Fruit fly (Drosophila melanogaster) whole organism, embryonic: Measurements from ENCODE around the gene CG31098.

Source experiments
- Antp ChIP-seq: fragments of 200-800 bp; sonication (Bioruptor generic); optimal IDR thresholded peaks from 3 replicates; lab custom pipeline; 2016; ENCODE audit warnings: missing biosample characterization, missing genetic modification characterization
- Asciz ChIP-seq: fragments of 200-800 bp; sonication (Bioruptor generic); optimal IDR thresholded peaks from 2 replicates; lab custom pipeline; 2017; ENCODE audit warnings: missing biosample characterization, mild to moderate bottlenecking, missing genetic modification characterization, missing genetic modification reagents
- BtbVII ChIP-seq: fragments of 200-800 bp; sonication (Bioruptor generic); optimal IDR thresholded peaks from 3 replicates; lab custom pipeline; 2017; ENCODE audit warnings: missing biosample characterization, mild to moderate bottlenecking, missing genetic modification characterization
- CG10321 ChIP-seq: fragments of 200-800 bp; sonication (Bioruptor generic); IDR thresholded peaks from 2 replicates; pipeline ENCODE4 v1.3.6; 2022; ENCODE audit warnings: missing biosample characterization, missing genetic modification characterization
- CG11093 ChIP-seq: fragments of 200-800 bp; sonication (Bioruptor generic); IDR thresholded peaks from 3 replicates; pipeline ENCODE4 v1.3.6; 2022; ENCODE audit warnings: missing biosample characterization, missing genetic modification characterization
- CG12155 ChIP-seq: fragments of 200-800 bp; sonication (Bioruptor generic); optimal IDR thresholded peaks from 3 replicates; lab custom pipeline; 2016; ENCODE audit warnings: missing biosample characterization, missing genetic modification characterization
- CG15269 ChIP-seq: fragments of 200-800 bp; sonication (Bioruptor generic); optimal IDR thresholded peaks from 2 replicates; lab custom pipeline; 2018; ENCODE audit warnings: missing biosample characterization, mild to moderate bottlenecking, missing genetic modification characterization, moderate library complexity
- CG1602 ChIP-seq: fragments of 200-800 bp; sonication (Bioruptor generic); optimal IDR thresholded peaks from 3 replicates; lab custom pipeline; 2016; ENCODE audit warnings: missing biosample characterization, missing genetic modification characterization
- CG16863 ChIP-seq: fragments of 200-800 bp; sonication (Bioruptor generic); optimal IDR thresholded peaks from 3 replicates; lab custom pipeline; 2016; ENCODE audit warnings: missing biosample characterization, missing genetic modification characterization
- CG17612 ChIP-seq: fragments of 200-800 bp; sonication (Bioruptor generic); IDR thresholded peaks from 2 replicates; pipeline ENCODE4 v1.3.6; 2022; ENCODE audit warnings: missing biosample characterization, missing genetic modification characterization
- CG17829 ChIP-seq: fragments of 200-800 bp; optimal IDR thresholded peaks from 2 replicates; lab custom pipeline; 2019; ENCODE audit warnings: missing biosample characterization, mild to moderate bottlenecking, missing genetic modification characterization, moderate library complexity
- CG18476 ChIP-seq: fragments of 200-800 bp; sonication (Bioruptor generic); optimal IDR thresholded peaks from 2 replicates; lab custom pipeline; 2016; ENCODE audit warnings: missing biosample characterization, mild to moderate bottlenecking, missing genetic modification characterization
- CG18619 ChIP-seq: fragments of 200-800 bp; sonication (Bioruptor generic); optimal IDR thresholded peaks from 3 replicates; lab custom pipeline; 2017; ENCODE audit warnings: missing biosample characterization, mild to moderate bottlenecking, missing genetic modification characterization
- CG2120 ChIP-seq: fragments of 200-800 bp; sonication (Bioruptor generic); optimal IDR thresholded peaks from 3 replicates; lab custom pipeline; 2016; ENCODE audit warnings: missing biosample characterization, missing genetic modification characterization
- CG31224 ChIP-seq: fragments of 200-800 bp; sonication (Bioruptor generic); IDR thresholded peaks from 2 replicates; pipeline ENCODE4 v1.3.6; 2022; ENCODE audit warnings: missing biosample characterization, missing genetic modification characterization
- CG3407 ChIP-seq: fragments of 200-800 bp; sonication (Bioruptor generic); optimal IDR thresholded peaks from 2 replicates; lab custom pipeline; 2018; ENCODE audit warnings: missing biosample characterization, mild to moderate bottlenecking, missing genetic modification characterization
- CG42726 ChIP-seq: fragments of 200-800 bp; sonication (Bioruptor generic); IDR thresholded peaks from 2 replicates; pipeline ENCODE4 v1.3.6; 2022; ENCODE audit warnings: missing biosample characterization, missing genetic modification characterization; ENCODE audit not compliant: partially characterized antibody
- CG4404 ChIP-seq: fragments of 200-800 bp; sonication (Bioruptor generic); IDR thresholded peaks from 2 replicates; pipeline ENCODE4 v1.3.6; 2022; ENCODE audit warnings: missing biosample characterization, missing genetic modification characterization
- CG8281 ChIP-seq: fragments of 200-800 bp; sonication (Bioruptor generic); optimal IDR thresholded peaks from 2 replicates; lab custom pipeline; 2018; ENCODE audit warnings: missing biosample characterization, mild to moderate bottlenecking, missing genetic modification characterization, moderate library complexity
- CG8290 ChIP-seq, 3 experiments: fragments of 200-800 bp; sonication (Bioruptor generic); optimal IDR thresholded peaks; 2 replicates each; lab custom pipeline; 2016 to 2019; ENCODE audit warnings: missing biosample characterization in 3 of 3, missing genetic modification characterization in 3 of 3, mild to moderate bottlenecking in 2 of 3, moderate library complexity in 1 of 3
- CG8359 ChIP-seq: fragments of 200-800 bp; sonication (Bioruptor generic); optimal IDR thresholded peaks from 2 replicates; lab custom pipeline; 2017; ENCODE audit warnings: missing biosample characterization, mild to moderate bottlenecking, missing genetic modification characterization, borderline replicate concordance
- CG8944 ChIP-seq: fragments of 200-800 bp; sonication (Bioruptor generic); optimal IDR thresholded peaks from 3 replicates; lab custom pipeline; 2016; ENCODE audit warnings: missing biosample characterization, missing genetic modification characterization
- CG9215 ChIP-seq: fragments of 200-800 bp; sonication (Bioruptor generic); IDR thresholded peaks from 2 replicates; pipeline ENCODE4 v1.3.6; 2022; ENCODE audit warnings: missing biosample characterization, missing genetic modification characterization
- CG9609 ChIP-seq: fragments of 200-800 bp; sonication (Bioruptor generic); optimal IDR thresholded peaks from 3 replicates; lab custom pipeline; 2016; ENCODE audit warnings: missing biosample characterization, missing genetic modification characterization
- D ChIP-seq, 2 experiments: fragments of 200-800 bp in 1 of 2; fragments of >200 bp in 1 of 2; sonication (Bioruptor generic) in 1 of 2; optimal IDR thresholded peaks; 2 replicates in 1 of 2; 3 replicates in 1 of 2; lab custom pipeline; 2017; ENCODE audit warnings: mild to moderate bottlenecking in 1 of 2, missing biosample characterization in 1 of 2, missing genetic modification characterization in 1 of 2, missing genetic modification reagents in 1 of 2
- Dek ChIP-seq: fragments of 200-800 bp; sonication (Bioruptor generic); optimal IDR thresholded peaks from 3 replicates; lab custom pipeline; 2019; ENCODE audit warnings: missing biosample characterization, mild to moderate bottlenecking, missing genetic modification characterization, moderate library complexity
- Dp ChIP-seq: fragments of 200-800 bp; sonication (Bioruptor generic); optimal IDR thresholded peaks from 2 replicates; lab custom pipeline; 2018; ENCODE audit warnings: missing biosample characterization, mild to moderate bottlenecking, missing genetic modification characterization, moderate library complexity
- Drgx ChIP-seq: fragments of 200-800 bp; sonication (Bioruptor generic); IDR thresholded peaks from 2 replicates; pipeline ENCODE4 v1.3.6; 2022; ENCODE audit warnings: missing biosample characterization, missing genetic modification characterization
- HLH4C ChIP-seq: fragments of 200-800 bp; sonication (Bioruptor generic); IDR thresholded peaks from 3 replicates; pipeline ENCODE4 v1.3.6; 2022; ENCODE audit warnings: missing biosample characterization, missing genetic modification characterization; ENCODE audit not compliant: partially characterized antibody
- Jarid2 ChIP-seq: fragments of 200-800 bp; sonication (Bioruptor generic); optimal IDR thresholded peaks from 3 replicates; lab custom pipeline; 2017; ENCODE audit warnings: mild to moderate bottlenecking, missing biosample characterization, missing genetic modification reagents, missing genetic modification characterization
- Nf-YA ChIP-seq: fragments of 200-800 bp; sonication (Bioruptor generic); IDR thresholded peaks from 2 replicates; pipeline ENCODE4 v1.3.6; 2022; ENCODE audit warnings: missing biosample characterization, missing genetic modification characterization
- PHDP ChIP-seq: fragments of 200-800 bp; sonication (Bioruptor generic); optimal IDR thresholded peaks from 3 replicates; lab custom pipeline; 2018; ENCODE audit warnings: missing biosample characterization, mild to moderate bottlenecking, missing genetic modification characterization, moderate library complexity
- Ravus ChIP-seq: fragments of 200-800 bp; sonication (Bioruptor generic); IDR thresholded peaks from 2 replicates; pipeline ENCODE4 v1.3.6; 2022; ENCODE audit warnings: missing biosample characterization, missing genetic modification characterization
- Sry-β ChIP-seq: fragments of 200-800 bp; sonication (Bioruptor generic); optimal IDR thresholded peaks from 2 replicates; lab custom pipeline; 2018; ENCODE audit warnings: missing biosample characterization, mild to moderate bottlenecking, missing genetic modification characterization, moderate library complexity
- YL-1 ChIP-seq: fragments of 200-800 bp; sonication (Bioruptor generic); optimal IDR thresholded peaks from 3 replicates; lab custom pipeline; 2017; ENCODE audit warnings: missing biosample characterization, mild to moderate bottlenecking, missing genetic modification characterization
- cad ChIP-seq: fragments of >200 bp; optimal IDR thresholded peaks from 2 replicates; lab custom pipeline; 2017; ENCODE audit warnings: missing biosample characterization, missing genetic modification characterization
- cwo ChIP-seq: fragments of 200-800 bp; sonication (Bioruptor generic); optimal IDR thresholded peaks from 3 replicates; lab custom pipeline; 2017; ENCODE audit warnings: missing biosample characterization, missing genetic modification characterization, mild to moderate bottlenecking, moderate library complexity, missing genetic modification reagents
- gcm2 ChIP-seq: fragments of 200-800 bp; sonication (Bioruptor generic); optimal IDR thresholded peaks from 2 replicates; lab custom pipeline; 2016; ENCODE audit warnings: missing biosample characterization, missing genetic modification characterization
- h ChIP-seq: fragments of >200 bp; optimal IDR thresholded peaks from 2 replicates; lab custom pipeline; 2017
- her ChIP-seq: fragments of 200-800 bp; sonication (Bioruptor generic); optimal IDR thresholded peaks from 2 replicates; lab custom pipeline; 2016; ENCODE audit warnings: missing biosample characterization, missing genetic modification characterization
- knrl ChIP-seq: fragments of 200-800 bp; sonication (Bioruptor generic); IDR thresholded peaks from 3 replicates; pipeline ENCODE4 v1.3.6; 2022; ENCODE audit warnings: missing biosample characterization, missing genetic modification characterization; ENCODE audit not compliant: partially characterized antibody
- mld ChIP-seq: fragments of 200-800 bp; sonication (Bioruptor generic); IDR thresholded peaks from 3 replicates; pipeline ENCODE4 v1.3.6; 2022; ENCODE audit warnings: missing biosample characterization, missing genetic modification characterization; ENCODE audit not compliant: partially characterized antibody
- p53 ChIP-seq: fragments of 200-800 bp; sonication (Bioruptor generic); optimal IDR thresholded peaks from 2 replicates; lab custom pipeline; 2016; ENCODE audit warnings: missing biosample characterization, missing genetic modification characterization
- run ChIP-seq: fragments of 200-800 bp; sonication (Bioruptor generic); optimal IDR thresholded peaks from 3 replicates; lab custom pipeline; 2018; ENCODE audit warnings: missing biosample characterization, mild to moderate bottlenecking, missing genetic modification characterization
- stc ChIP-seq: fragments of 200-800 bp; sonication (Bioruptor generic); IDR thresholded peaks from 2 replicates; pipeline ENCODE4 v1.3.6; 2022; ENCODE audit warnings: missing biosample characterization, missing genetic modification characterization
- trh ChIP-seq: fragments of 200-800 bp; sonication (Bioruptor generic); optimal IDR thresholded peaks from 2 replicates; lab custom pipeline; 2016; ENCODE audit warnings: missing biosample characterization, missing genetic modification characterization
- unpg ChIP-seq: fragments of 200-800 bp; sonication (Bioruptor generic); optimal IDR thresholded peaks from 3 replicates; lab custom pipeline; 2018; ENCODE audit warnings: missing biosample characterization, mild to moderate bottlenecking, missing genetic modification characterization, moderate library complexity
- wdn ChIP-seq: fragments of 200-800 bp; sonication (Bioruptor generic); IDR thresholded peaks from 2 replicates; pipeline ENCODE4 v1.3.6; 2022; ENCODE audit warnings: missing biosample characterization, missing genetic modification characterization
- zen2 ChIP-seq: fragments of 200-800 bp; sonication (Bioruptor generic); IDR thresholded peaks from 3 replicates; pipeline ENCODE4 v1.3.6; 2022; ENCODE audit warnings: missing biosample characterization, missing genetic modification characterization; ENCODE audit not compliant: partially characterized antibody

The CG31098 gene

dm6 chr3R:25245052-25245813, 47.5 kb downstream of the CG31098 start, which contains the start of gene bam (continued):
- TF ChIP-seq CG31224 (GFP tag; lab: Robert Waterston, UW) (no peak), CG17612 (GFP tag; lab: Robert Waterston, UW) (no peak), CG9609 (GFP tag; lab: Kevin White, UChicago) (no peak), CG18476 (GFP tag; lab: Kevin White, UChicago) (no peak), Nf-YA (no peak), CG8944 (GFP tag; lab: Kevin White, UChicago) (no peak), trh (GFP tag; lab: Kevin White, UChicago) (no peak), knrl (GFP tag; lab: Robert Waterston, UW) (peak; percentile 54; the same call in 2 of the 3 replicates), CG3407 (GFP tag; lab: Kevin White, UChicago) (no peak), Sry-β (GFP tag; lab: Kevin White, UChicago) (no peak), CG10321 (GFP tag; lab: Robert Waterston, UW) (no peak), CG9215 (no peak), her (GFP tag; lab: Kevin White, UChicago) (no peak), CG42726 (GFP tag; lab: Robert Waterston, UW) (peak; percentile 56; the same call in 1 of the 2 replicates), Dek (tag; lab: Kevin White, UChicago) (peak; percentile 45), Antp (no peak), YL-1 (GFP tag; lab: Kevin White, UChicago) (peak; percentile 18), CG12155 (GFP tag; lab: Kevin White, UChicago) (no peak), Ravus (no peak), wdn (GFP tag; lab: Robert Waterston, UW) (no peak), unpg (GFP tag; lab: Kevin White, UChicago) (no peak), zen2 (GFP tag; lab: Robert Waterston, UW) (no peak), cad (no peak), run (tag; lab: Kevin White, UChicago) (no peak), CG2120 (GFP tag; lab: Kevin White, UChicago) (no peak), HLH4C (GFP tag; lab: Robert Waterston, UW) (no peak), gcm2 (GFP tag; lab: Kevin White, UChicago) (no peak), p53 (GFP tag; lab: Kevin White, UChicago) (no peak), CG8281 (no peak), Jarid2 (GFP tag; lab: Kevin White, UChicago) (no peak), CG18619 (GFP tag; lab: Kevin White, UChicago) (no peak), D (optimal IDR thresholded peaks at IDR 0.05; lab: Kevin White, UChicago) (no peak), D (GFP tag; optimal IDR thresholded peaks at IDR 0.05; lab: Kevin White, UChicago) (no peak), Dp (GFP tag; lab: Kevin White, UChicago) (peak; percentile 97), CG17829 (tag; lab: Kevin White, UChicago) (peak; percentile 52), cwo (GFP tag; lab: Kevin White, UChicago) (no peak), BtbVII (GFP tag; lab: Kevin White, UChicago) (no peak), CG11093 (no peak), CG1602 (no peak), stc (no peak), h (lab: Kevin White, UChicago) (no peak), Drgx (no peak), CG4404 (no peak), Asciz (GFP tag; lab: Kevin White, UChicago) (no peak), CG8359 (GFP tag; lab: Kevin White, UChicago) (no peak), CG8290 (GFP tag; optimal IDR thresholded peaks at IDR 0.05; lab: Kevin White, UChicago) (peak; percentile 43), CG8290 (tag; optimal IDR thresholded peaks at IDR 0.05; lab: Kevin White, UChicago) (no peak), mld (no peak), CG15269 (tag; lab: Kevin White, UChicago) (no peak), CG16863 (GFP tag; lab: Kevin White, UChicago) (no peak), PHDP (tag; lab: Kevin White, UChicago) (peak; percentile 4)
